Worm (Caenorhabditis elegans) whole organism, early embryonic: ENCODE data around the gene tsp-17.

Experiments
- B0310.2 ChIP-seq: sonication (generic microtip); optimal IDR thresholded peaks from 2 replicates; lab custom pipeline; 2016; ENCODE audit warnings: mild to moderate bottlenecking, missing genetic modification characterization, missing compliant biosample characterization
- ama-1 ChIP-seq: fragments of 150-350 bp; optimal IDR thresholded peaks from 2 replicates; lab custom pipeline; 2014
- ceh-13 ChIP-seq: fragments of 200-800 bp; sonication (Bioruptor generic); optimal IDR thresholded peaks from 2 replicates; lab custom pipeline; 2018; ENCODE audit warnings: mild to moderate bottlenecking, missing genetic modification characterization, missing compliant biosample characterization
- pes-1 ChIP-seq: fragments of 200-800 bp; sonication (Bioruptor generic); IDR thresholded peaks from 2 replicates; pipeline ENCODE4 v1.3.6; 2022; ENCODE audit warnings: missing genetic modification reagents, missing genetic modification characterization, missing compliant biosample characterization

- TF ChIP-seq ama-1 (lab: Kevin White, UChicago) (no peak), B0310.2 (tag; lab: Kevin White, UChicago) (no peak), ceh-13 (no peak), pes-1 (GFP tag; lab: Robert Waterston, UW) (no peak)
Measured at ce11 chrX:3725437-3725836, 44.5 kb downstream of the tsp-17 start.
